Worm (Caenorhabditis elegans): ENCODE data around the gene C44C1.1.

Gene C44C1.1

DNA sequence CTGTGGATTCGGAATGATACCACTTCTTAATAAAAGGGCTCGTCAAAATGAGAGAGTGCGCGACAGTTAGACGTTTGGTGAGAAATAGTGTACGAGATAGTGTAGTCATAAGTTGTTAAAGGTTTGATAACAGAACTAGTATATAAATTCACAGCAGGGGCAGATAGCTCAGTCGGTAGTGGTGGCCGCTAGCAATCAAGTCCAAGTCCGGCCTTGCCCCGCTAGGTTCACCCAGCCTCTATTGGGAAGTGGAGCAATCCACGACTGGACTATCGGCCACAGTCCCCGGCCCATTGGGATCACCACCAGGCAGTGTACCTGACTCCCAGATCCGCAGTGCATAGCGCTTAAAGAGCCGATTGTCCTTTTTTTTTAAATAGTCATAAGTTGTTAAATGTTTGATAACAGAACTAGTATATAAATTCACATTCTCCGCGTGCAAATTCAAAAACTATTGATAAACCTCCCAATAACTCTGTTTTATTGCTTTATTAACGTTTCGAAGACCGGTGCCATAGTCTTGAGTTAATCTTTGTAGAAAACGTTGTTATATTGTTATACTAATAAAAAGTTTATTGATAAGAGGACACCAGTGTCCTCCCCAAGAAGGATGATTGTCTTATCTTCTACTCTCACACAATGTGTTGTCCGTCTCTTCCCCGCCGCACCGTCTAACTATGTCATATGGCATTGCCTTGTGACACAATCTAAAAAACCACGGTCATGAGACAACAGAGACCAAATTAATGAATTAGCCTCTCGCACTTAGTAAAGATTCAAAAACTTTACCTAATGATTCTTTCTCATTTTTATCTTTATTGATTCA, 30.3 kb downstream of the C44C1.1 start (continued):
- TF ChIP-seq ztf-11 (tag; optimal IDR thresholded peaks at IDR 0.05): no peak
- no peak for TF ChIP-seq nhr-76 (tag; optimal IDR thresholded peaks at IDR 0.05)
- TF ChIP-seq zag-1 (tag; optimal IDR thresholded peaks at IDR 0.05): no peak
- peak; percentile 14 for TF ChIP-seq lsy-12 (tag; optimal IDR thresholded peaks at IDR 0.05)
- no peak for TF ChIP-seq elt-1 (tag; optimal IDR thresholded peaks at IDR 0.05)
- TF ChIP-seq snpc-4 (tag; optimal IDR thresholded peaks at IDR 0.05): peak; percentile 22
- TF ChIP-seq aly-2 (tag; optimal IDR thresholded peaks at IDR 0.05): no peak
- TF ChIP-seq fos-1 (tag; optimal IDR thresholded peaks at IDR 0.05): no peak
- no peak for TF ChIP-seq ZK546.5 (tag; optimal IDR thresholded peaks at IDR 0.05)

DNA sequence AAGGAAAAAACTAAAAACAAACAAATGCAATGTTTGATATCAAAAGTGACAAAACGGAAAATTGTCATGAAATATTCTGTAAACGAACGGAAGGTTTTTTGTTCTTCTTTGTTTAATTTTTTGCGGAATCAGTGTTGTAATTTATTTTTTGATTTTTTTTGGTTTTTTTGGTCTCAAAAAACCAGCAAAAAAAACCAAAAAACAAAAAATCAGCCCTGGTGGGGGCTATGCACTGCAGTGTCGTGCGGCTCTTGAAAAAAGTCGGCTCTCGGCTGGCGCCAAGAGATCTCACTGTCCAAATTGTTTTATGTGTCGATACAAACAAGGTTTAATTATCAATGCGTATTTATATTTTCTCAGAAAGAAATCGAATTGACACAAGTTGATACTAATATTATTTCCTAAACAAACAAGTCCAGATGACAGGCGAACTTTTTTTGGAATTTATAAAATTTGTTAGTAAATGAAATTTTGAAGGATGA, 31.9 kb downstream of the C44C1.1 start:
- TF ChIP-seq lsy-12 (tag; optimal IDR thresholded peaks at IDR 0.05) (no peak), ama-1 (optimal IDR thresholded peaks at IDR 0.05) (peak; percentile 95), elt-2 (tag; optimal IDR thresholded peaks at IDR 0.05) (peak; percentile 50), pha-4 (tag; optimal IDR thresholded peaks at IDR 0.05) (peak; percentile 46)

DNA sequence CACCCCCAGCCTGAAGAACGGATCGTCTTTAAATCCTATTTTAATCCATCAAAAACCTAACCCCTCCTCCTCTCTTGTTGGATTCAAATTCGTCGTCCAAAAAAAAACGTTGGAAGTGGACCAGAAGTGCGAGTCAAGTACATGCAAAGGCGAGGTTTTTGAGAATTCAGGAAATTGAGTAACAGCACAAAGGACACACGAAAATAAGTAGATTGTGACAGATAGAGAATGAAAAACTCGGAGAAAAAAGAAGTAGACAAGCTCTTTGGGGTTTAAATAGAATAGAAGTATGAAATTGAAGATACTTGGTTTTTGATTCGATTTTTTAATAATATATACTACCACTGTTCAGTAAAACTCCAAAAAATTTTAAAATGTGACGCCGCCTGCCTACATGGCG, 34.1 kb downstream of the C44C1.1 start:
- TF ChIP-seq ceh-9 (tag; optimal IDR thresholded peaks at IDR 0.05) (no peak), fkh-10 (GFP tag; optimal IDR thresholded peaks at IDR 0.05) (peak; percentile 74), fkh-2 (tag; optimal IDR thresholded peaks at IDR 0.05) (no peak), nhr-23 (tag; optimal IDR thresholded peaks at IDR 0.05) (no peak)

- no peak for TF ChIP-seq ceh-82 (tag; optimal IDR thresholded peaks at IDR 0.05)
- TF ChIP-seq nhr-43 (tag; optimal IDR thresholded peaks at IDR 0.05; ENCODE audit: poor library complexity, severe bottlenecking): no peak
- no peak for TF ChIP-seq egl-27 (tag; optimal IDR thresholded peaks at IDR 0.05)
- no peak for TF ChIP-seq skn-1 (tag; optimal IDR thresholded peaks at IDR 0.05)
- TF ChIP-seq ama-1 (optimal IDR thresholded peaks at IDR 0.05): no peak
- no peak for TF ChIP-seq nhr-25 (tag; optimal IDR thresholded peaks at IDR 0.05)
- TF ChIP-seq unc-39 (tag; optimal IDR thresholded peaks at IDR 0.05): no peak
- TF ChIP-seq elt-1 (tag; optimal IDR thresholded peaks at IDR 0.05): no peak
- no peak for TF ChIP-seq daf-12 (tag; optimal IDR thresholded peaks at IDR 0.05)
- no peak for TF ChIP-seq lin-15B (tag; optimal IDR thresholded peaks at IDR 0.05)
- no peak for TF ChIP-seq lsy-12 (tag; optimal IDR thresholded peaks at IDR 0.05)
- no peak for TF ChIP-seq unc-62 (GFP tag; optimal IDR thresholded peaks at IDR 0.05)
These were observed 36.9 kb downstream of the C44C1.1 start, which contains the start of the genes F55A4.13 and nlf-1 for ce11 chrX:1017456-1017855. F55A4.13 (minus strand) TSS chrX:1017556. nlf-1 (minus strand) TSS chrX:1017567.

DNA sequence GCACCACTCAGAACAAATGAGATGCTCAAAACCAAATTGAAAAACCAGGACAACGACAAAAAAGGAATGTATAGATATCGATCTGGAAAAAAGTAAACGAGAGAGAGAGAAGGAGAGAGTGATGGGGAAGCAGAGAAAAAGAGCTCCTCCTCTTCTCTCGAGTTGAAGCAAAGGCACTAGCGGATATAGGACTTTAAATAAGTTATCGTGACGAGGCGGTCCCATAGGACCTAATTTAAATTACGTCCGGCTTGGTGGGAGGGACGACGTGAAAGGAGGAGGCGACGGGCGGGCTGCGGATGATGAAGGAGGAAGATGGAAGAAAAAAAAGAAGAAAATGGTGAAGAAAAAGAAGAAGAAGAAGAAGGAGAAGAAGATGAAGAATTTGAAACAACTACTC, 38.0 kb downstream of the C44C1.1 start:
- TF ChIP-seq nfya-1 (tag; optimal IDR thresholded peaks at IDR 0.05; ENCODE audit: insufficient read depth) (peak; percentile 42), zag-1 (tag; optimal IDR thresholded peaks at IDR 0.05) (peak; percentile 27), fkh-10 (GFP tag; optimal IDR thresholded peaks at IDR 0.05) (peak; percentile 5), nhr-12 (tag; optimal IDR thresholded peaks at IDR 0.05) (no peak), hmg-11 (tag; optimal IDR thresholded peaks at IDR 0.05) (peak; percentile 50)

DNA sequence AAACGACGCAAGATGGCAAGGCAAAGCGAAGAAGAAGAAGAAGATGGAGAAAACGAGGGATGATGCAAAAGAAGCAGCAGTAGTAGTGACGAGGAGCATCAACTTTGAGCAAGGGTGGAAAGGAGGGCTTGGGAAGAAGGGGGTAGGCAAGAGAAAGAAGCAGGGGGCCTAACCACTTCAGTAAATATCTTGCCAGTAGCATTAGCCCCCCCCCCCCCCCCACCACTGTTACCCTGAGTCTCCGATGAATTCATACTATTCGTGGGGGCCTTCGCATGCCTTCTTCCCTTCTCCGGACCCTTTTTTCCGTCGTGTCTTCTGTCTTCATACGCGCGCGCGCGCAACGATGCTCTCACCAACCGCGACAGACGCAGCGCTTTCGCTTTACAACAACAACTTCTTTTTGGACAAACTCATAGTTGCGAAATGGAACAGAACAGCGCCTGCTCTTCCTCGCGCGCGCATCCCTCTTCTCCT, 41.3 kb downstream of the C44C1.1 start:
- TF ChIP-seq skn-1 (tag; optimal IDR thresholded peaks at IDR 0.05) (no peak), unc-39 (tag; optimal IDR thresholded peaks at IDR 0.05) (no peak), nhr-23 (tag; optimal IDR thresholded peaks at IDR 0.05) (no peak), zag-1 (tag; optimal IDR thresholded peaks at IDR 0.05) (no peak), lin-39 (tag; optimal IDR thresholded peaks at IDR 0.05) (peak; percentile 89), mdl-1 (tag; optimal IDR thresholded peaks at IDR 0.05) (no peak), lin-15B (tag; optimal IDR thresholded peaks at IDR 0.05) (peak; percentile 7), nhr-11 (tag; optimal IDR thresholded peaks at IDR 0.05) (no peak), ceh-9 (tag; optimal IDR thresholded peaks at IDR 0.05) (no peak), fkh-10 (GFP tag; optimal IDR thresholded peaks at IDR 0.05) (peak; percentile 1), nhr-28 (tag; optimal IDR thresholded peaks at IDR 0.05) (no peak), hmg-11 (tag; optimal IDR thresholded peaks at IDR 0.05) (peak; percentile 66), nfya-1 (tag; optimal IDR thresholded peaks at IDR 0.05; ENCODE audit: insufficient read depth) (no peak), fos-1 (tag; optimal IDR thresholded peaks at IDR 0.05) (no peak)
